Fruit fly (Drosophila melanogaster) S2 (cell line): ENCODE results near the gene CG12708.

Experiments
- CG8478 ChIP-seq: fragments of >200 bp; optimal IDR thresholded peaks from 2 replicates; lab custom pipeline; 2018
- CTCF ChIP-seq, 2 experiments: fragments of >200 bp; optimal IDR thresholded peaks; 2 replicates each; lab custom pipeline; 2018

DNA sequence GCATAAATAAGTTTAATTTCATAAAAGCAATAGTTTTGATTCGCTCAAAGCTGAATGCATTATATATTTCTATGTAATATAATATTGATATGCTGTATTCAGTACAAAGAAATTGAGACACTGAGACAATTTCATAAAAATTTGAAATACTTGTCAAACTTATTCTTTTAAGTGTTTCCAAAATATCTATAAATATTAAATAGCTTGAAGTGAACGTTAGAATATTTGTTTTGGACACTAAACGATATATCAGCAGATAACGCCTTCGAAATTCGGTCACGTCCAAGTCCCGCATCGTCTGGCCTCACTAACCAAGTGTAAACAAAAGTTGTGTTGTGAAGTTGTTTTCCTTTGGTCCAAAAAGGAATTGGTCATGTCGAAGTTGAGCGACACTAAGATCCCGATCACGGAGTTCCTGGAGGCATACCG is 35.5 kb downstream of the CG12708 start:
- TF ChIP-seq CG8478: no peak
- no peak for TF ChIP-seq CTCF (optimal IDR thresholded peaks at IDR 0.05; lab: Kevin White, UChicago)
